Fruit fly (Drosophila melanogaster): ENCODE results near the gene Rai1.

DNA sequence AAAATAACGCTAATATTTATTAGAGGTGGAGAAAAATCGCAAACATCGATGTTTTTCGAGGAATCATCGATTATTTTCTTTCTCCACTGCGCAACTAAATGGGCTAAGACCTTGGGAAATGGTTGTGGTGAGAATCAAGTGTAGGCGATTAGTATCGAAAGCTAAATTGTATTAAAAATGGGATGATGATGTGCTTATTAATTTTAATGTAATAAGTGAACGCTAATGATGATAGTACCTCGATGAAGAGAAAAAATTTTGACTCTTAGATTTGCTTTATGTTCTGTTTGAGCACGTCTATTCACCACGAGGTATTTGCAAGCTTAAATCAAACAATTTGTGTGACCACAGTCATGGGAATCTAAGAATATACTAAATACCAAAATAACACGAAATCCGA lies at the start of gene Rai1, which contains the start of gene CG13005:
- TF ChIP-seq psq (optimal IDR thresholded peaks at IDR 0.05) (no peak), Myc (optimal IDR thresholded peaks at IDR 0.05) (no peak), Sin3A (optimal IDR thresholded peaks at IDR 0.05) (no peak), h (optimal IDR thresholded peaks at IDR 0.05) (no peak), insv (optimal IDR thresholded peaks at IDR 0.05) (no peak), ttk (optimal IDR thresholded peaks at IDR 0.05) (no peak)

All from Kc167 (cell line).